Worm (Caenorhabditis elegans) whole organism, L3 larva: ENCODE measurements around the gene C04G2.5.

Experiments
- R02D3.7 ChIP-seq: fragments of 150-350 bp; optimal IDR thresholded peaks from 2 replicates; lab custom pipeline; 2014; ENCODE audit warnings: missing biosample characterization, missing genetic modification characterization
- ZK546.5 ChIP-seq: sonication (generic microtip); optimal IDR thresholded peaks from 2 replicates; lab custom pipeline; 2017; ENCODE audit warnings: missing biosample characterization, missing genetic modification characterization
- ama-1 ChIP-seq: fragments of 150-350 bp; optimal IDR thresholded peaks from 2 replicates; lab custom pipeline; 2018
- ceh-16 ChIP-seq: sonication (generic microtip); optimal IDR thresholded peaks from 2 replicates; lab custom pipeline; 2017; ENCODE audit warnings: missing biosample characterization, missing genetic modification characterization
- ceh-82 ChIP-seq: fragments of 150-350 bp; optimal IDR thresholded peaks from 2 replicates; lab custom pipeline; 2014; ENCODE audit warnings: missing biosample characterization, missing genetic modification characterization
- ceh-9 ChIP-seq: sonication (generic microtip); optimal IDR thresholded peaks from 2 replicates; lab custom pipeline; 2018; ENCODE audit warnings: missing biosample characterization, missing genetic modification characterization
- daf-12 ChIP-seq: fragments of 150-350 bp; optimal IDR thresholded peaks from 2 replicates; lab custom pipeline; 2014; ENCODE audit warnings: missing biosample characterization, missing genetic modification reagents, missing genetic modification characterization
- egl-5 ChIP-seq: fragments of 150-350 bp; optimal IDR thresholded peaks from 2 replicates; lab custom pipeline; 2017; ENCODE audit warnings: missing biosample characterization, missing genetic modification reagents, missing genetic modification characterization, inconsistent platforms
- elt-1 ChIP-seq: fragments of 150-350 bp; optimal IDR thresholded peaks from 2 replicates; lab custom pipeline; 2014; ENCODE audit warnings: missing biosample characterization, missing genetic modification characterization
- elt-2 ChIP-seq: sonication (generic microtip); optimal IDR thresholded peaks from 2 replicates; lab custom pipeline; 2016; ENCODE audit warnings: missing genetic modification reagents, mild to moderate bottlenecking, missing genetic modification characterization, missing compliant biosample characterization
- elt-3 ChIP-seq, 3 experiments: fragments of 150-350 bp in 1 of 3; sonication (generic microtip) in 2 of 3; optimal IDR thresholded peaks; 2 replicates in 2 of 3; 4 replicates in 1 of 3; lab custom pipeline; 2014 to 2017; ENCODE audit warnings: missing biosample characterization in 3 of 3, missing genetic modification characterization in 3 of 3
- eor-1 ChIP-seq, 2 experiments: fragments of 150-350 bp; optimal IDR thresholded peaks; 2 replicates each; lab custom pipeline; 2014 to 2018; ENCODE audit warnings: missing biosample characterization in 2 of 2, missing genetic modification characterization in 2 of 2
- fkh-10 ChIP-seq: sonication (generic microtip); optimal IDR thresholded peaks from 2 replicates; lab custom pipeline; 2017; ENCODE audit warnings: missing biosample characterization, missing genetic modification reagents, missing genetic modification characterization
- fkh-2 ChIP-seq: fragments of 150-350 bp; optimal IDR thresholded peaks from 2 replicates; lab custom pipeline; 2014; ENCODE audit warnings: missing biosample characterization, missing genetic modification reagents, missing genetic modification characterization
- fos-1 ChIP-seq: fragments of 150-350 bp; optimal IDR thresholded peaks from 2 replicates; lab custom pipeline; 2014; ENCODE audit warnings: missing biosample characterization, missing genetic modification characterization
- hmg-11 ChIP-seq: sonication (generic microtip); optimal IDR thresholded peaks from 2 replicates; lab custom pipeline; 2016; ENCODE audit warnings: missing genetic modification characterization, missing compliant biosample characterization
- jun-1 ChIP-seq: fragments of 150-350 bp; optimal IDR thresholded peaks from 2 replicates; lab custom pipeline; 2014; ENCODE audit warnings: missing biosample characterization, missing genetic modification reagents, missing genetic modification characterization
- lin-15B ChIP-seq: fragments of 150-350 bp; optimal IDR thresholded peaks from 2 replicates; lab custom pipeline; 2014; ENCODE audit warnings: missing biosample characterization, missing genetic modification characterization
- lin-39 ChIP-seq: fragments of 150-350 bp; optimal IDR thresholded peaks from 2 replicates; lab custom pipeline; 2018; ENCODE audit warnings: missing biosample characterization, missing genetic modification reagents, missing genetic modification characterization
- lsy-12 ChIP-seq: sonication (generic microtip); optimal IDR thresholded peaks from 2 replicates; lab custom pipeline; 2016; ENCODE audit warnings: mild to moderate bottlenecking, missing genetic modification characterization, missing compliant biosample characterization
- mdl-1 ChIP-seq: fragments of 150-350 bp; optimal IDR thresholded peaks from 2 replicates; lab custom pipeline; 2014; ENCODE audit warnings: missing biosample characterization, missing genetic modification characterization
- mml-1 ChIP-seq: fragments of 150-350 bp; sonication (generic microtip); optimal IDR thresholded peaks from 3 replicates; lab custom pipeline; 2014; ENCODE audit warnings: missing biosample characterization, missing genetic modification characterization
- nfya-1 ChIP-seq: sonication (generic microtip); optimal IDR thresholded peaks from 2 replicates; lab custom pipeline; 2017; ENCODE audit warnings: missing genetic modification characterization, mild to moderate bottlenecking, missing compliant biosample characterization, antibody characterized with exemption, moderate library complexity; ENCODE audit not compliant: insufficient read depth
- nhr-12 ChIP-seq: fragments of 150-350 bp; optimal IDR thresholded peaks from 2 replicates; lab custom pipeline; 2014; ENCODE audit warnings: missing biosample characterization, missing genetic modification characterization
- nhr-23 ChIP-seq: fragments of 150-350 bp; optimal IDR thresholded peaks from 2 replicates; lab custom pipeline; 2014; ENCODE audit warnings: missing biosample characterization, missing genetic modification reagents, missing genetic modification characterization
- nhr-25 ChIP-seq: sonication (generic microtip); optimal IDR thresholded peaks from 2 replicates; lab custom pipeline; 2017; ENCODE audit warnings: missing biosample characterization, missing genetic modification characterization
- nhr-28 ChIP-seq: fragments of 150-350 bp; optimal IDR thresholded peaks from 2 replicates; lab custom pipeline; 2014; ENCODE audit warnings: missing biosample characterization, missing genetic modification characterization
- nhr-43 ChIP-seq: sonication (generic microtip); optimal IDR thresholded peaks from 2 replicates; lab custom pipeline; 2016; ENCODE audit warnings: mild to moderate bottlenecking, missing genetic modification characterization, missing compliant biosample characterization; ENCODE audit not compliant: poor library complexity, severe bottlenecking
- nhr-67 ChIP-seq: fragments of 150-350 bp; optimal IDR thresholded peaks from 2 replicates; lab custom pipeline; 2014; ENCODE audit warnings: missing biosample characterization, missing genetic modification characterization
- nhr-76 ChIP-seq: fragments of 150-350 bp; sonication (generic microtip); optimal IDR thresholded peaks from 5 replicates; lab custom pipeline; 2014; ENCODE audit warnings: missing biosample characterization, missing genetic modification characterization
- nhr-77 ChIP-seq: fragments of 150-350 bp; optimal IDR thresholded peaks from 2 replicates; lab custom pipeline; 2014; ENCODE audit warnings: missing biosample characterization, missing genetic modification characterization
- pha-4 ChIP-seq: fragments of 150-350 bp; optimal IDR thresholded peaks from 2 replicates; lab custom pipeline; 2014; ENCODE audit warnings: missing biosample characterization, missing genetic modification reagents, missing genetic modification characterization
- pqm-1 ChIP-seq: fragments of 150-350 bp; optimal IDR thresholded peaks from 2 replicates; lab custom pipeline; 2017; ENCODE audit warnings: missing biosample characterization, missing genetic modification characterization, inconsistent platforms
- sea-2 ChIP-seq: fragments of 150-350 bp; sonication (generic microtip); optimal IDR thresholded peaks from 4 replicates; lab custom pipeline; 2014; ENCODE audit warnings: missing biosample characterization, missing genetic modification reagents, missing genetic modification characterization
- skn-1 ChIP-seq: fragments of 150-350 bp; optimal IDR thresholded peaks from 2 replicates; lab custom pipeline; 2014; ENCODE audit warnings: missing biosample characterization, missing genetic modification characterization
- snpc-4 ChIP-seq: fragments of 150-350 bp; optimal IDR thresholded peaks from 2 replicates; lab custom pipeline; 2014; ENCODE audit warnings: missing biosample characterization, missing genetic modification characterization
- tbx-2 ChIP-seq: sonication (generic microtip); optimal IDR thresholded peaks from 2 replicates; lab custom pipeline; 2016; ENCODE audit warnings: mild to moderate bottlenecking, missing genetic modification characterization, missing compliant biosample characterization
- unc-39 ChIP-seq: sonication (generic microtip); optimal IDR thresholded peaks from 4 replicates; lab custom pipeline; 2017; ENCODE audit warnings: missing biosample characterization, missing genetic modification characterization
- ztf-11 ChIP-seq: fragments of 150-350 bp; optimal IDR thresholded peaks from 2 replicates; lab custom pipeline; 2014; ENCODE audit warnings: missing biosample characterization, missing genetic modification characterization
- ztf-4 ChIP-seq: fragments of 150-350 bp; optimal IDR thresholded peaks from 2 replicates; lab custom pipeline; 2014; ENCODE audit warnings: missing biosample characterization, missing genetic modification characterization

Gene C04G2.5

DNA sequence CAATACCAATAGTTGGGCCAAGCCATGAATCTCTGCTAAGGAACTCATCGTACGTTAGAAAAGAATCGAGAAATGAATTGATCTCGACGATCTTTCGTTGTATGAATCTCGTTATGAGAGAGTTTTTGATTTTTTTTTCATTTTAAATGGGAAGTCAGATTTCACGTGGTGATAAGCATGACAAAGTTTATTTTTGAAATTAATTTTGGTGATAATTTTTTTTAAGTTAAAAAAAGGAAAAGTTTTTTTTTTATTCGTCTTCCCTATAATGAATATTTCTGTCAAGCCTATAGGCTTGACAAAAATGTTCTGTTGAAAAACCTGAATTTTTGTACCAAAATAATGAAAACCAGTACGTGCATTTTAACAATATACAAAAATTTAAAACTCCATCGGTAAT, 40.7 kb upstream of the C04G2.5 start, which contains the start of gene K08F4.5:
K08F4.5 (minus strand) TSS at position 101 of the 400 bp plus-strand sequence.
- TF ChIP-seq eor-1 (tag; optimal IDR thresholded peaks at IDR 0.05; lab: Kevin White, UChicago) (no peak), lin-15B (tag; lab: Kevin White, UChicago) (no peak), fkh-10 (GFP tag; lab: Kevin White, UChicago) (no peak), ztf-4 (tag; lab: Kevin White, UChicago) (no peak), elt-2 (tag; lab: Kevin White, UChicago) (no peak), nhr-12 (no peak), tbx-2 (tag; lab: Kevin White, UChicago) (no peak), ceh-16 (no peak)

DNA sequence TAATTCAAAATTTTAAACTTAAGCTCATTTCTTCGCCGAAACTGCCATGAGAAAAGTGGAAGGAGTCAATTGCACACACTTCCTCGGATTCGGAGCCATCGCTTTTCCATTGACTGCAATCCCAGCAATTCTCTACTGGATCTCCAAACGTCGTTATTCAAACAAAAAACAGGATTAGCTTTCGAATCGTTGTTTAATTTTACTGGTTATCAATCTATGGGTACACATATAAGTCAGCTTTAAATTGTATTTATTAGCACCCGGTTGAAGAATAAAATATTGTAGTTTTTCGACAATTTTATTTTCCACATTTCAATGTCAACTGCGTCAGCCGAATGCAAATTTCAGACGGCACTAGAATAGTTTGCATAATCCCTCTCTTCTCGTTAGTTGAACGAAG, 34.9 kb upstream of the C04G2.5 start, which contains the start of gene glt-3:
glt-3 (plus strand) TSS at position 301 of the 400 bp plus-strand sequence.
- TF ChIP-seq ama-1 (lab: Kevin White, UChicago), result no peak
- TF ChIP-seq jun-1 (tag; lab: Kevin White, UChicago), result no peak
- no peak for TF ChIP-seq egl-5 (tag; lab: Kevin White, UChicago)
- no peak for TF ChIP-seq eor-1 (tag; optimal IDR thresholded peaks at IDR 0.05; lab: Kevin White, UChicago)
- no peak for TF ChIP-seq nhr-28 (tag; lab: Kevin White, UChicago)
- no peak for TF ChIP-seq skn-1 (tag; lab: Kevin White, UChicago)
- no peak for TF ChIP-seq nfya-1 (tag; lab: Kevin White, UChicago)
- TF ChIP-seq elt-3 (tag; optimal IDR thresholded peaks at IDR 0.05; lab: Kevin White, UChicago), result no peak
- TF ChIP-seq nhr-43 (tag; lab: Kevin White, UChicago), result no peak
- no peak for TF ChIP-seq nhr-12

DNA sequence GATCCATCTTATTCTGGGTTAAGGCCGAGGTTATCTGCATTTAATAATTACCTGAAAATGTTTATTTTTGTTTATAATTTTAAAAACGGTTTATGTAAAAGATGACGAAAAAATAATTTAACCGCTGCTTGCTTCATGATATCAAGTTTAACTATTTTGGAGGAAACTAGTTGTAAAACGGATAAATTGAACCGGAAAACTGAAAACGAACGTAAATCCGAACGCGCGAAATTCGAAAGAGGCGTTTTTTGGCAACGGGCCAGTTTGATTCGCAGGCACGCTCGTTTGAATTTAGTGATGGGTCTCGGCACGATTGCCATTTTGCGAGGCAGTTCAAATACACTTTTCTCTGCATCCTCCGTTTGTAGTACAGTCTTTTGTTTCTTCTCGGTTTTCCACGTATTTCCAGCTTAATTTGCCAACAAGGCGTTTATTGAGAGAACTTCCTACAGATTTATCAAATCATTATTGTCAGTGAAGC, 33.9 kb upstream of the C04G2.5 start, which contains the start of the genes gtbp-1 and K08F4.3:
gtbp-1 (minus strand) TSS at position 51 of the 481 bp plus-strand sequence.
K08F4.3 (plus strand) TSS at position 352 of the 481 bp plus-strand sequence.
- TF ChIP-seq ztf-4 (tag; lab: Kevin White, UChicago) (no peak), ceh-9 (no peak), nhr-23 (tag; lab: Kevin White, UChicago) (no peak), skn-1 (tag; lab: Kevin White, UChicago) (no peak), hmg-11 (tag; lab: Kevin White, UChicago) (no peak), nhr-25 (tag; lab: Kevin White, UChicago) (peak; percentile 81), fkh-10 (GFP tag; lab: Kevin White, UChicago) (no peak), ztf-11 (tag; lab: Kevin White, UChicago) (no peak), daf-12 (tag; lab: Kevin White, UChicago) (no peak), ceh-82 (tag; lab: Kevin White, UChicago) (peak; percentile 20), nhr-76 (tag; lab: Kevin White, UChicago) (no peak), sea-2 (GFP tag; lab: Kevin White, UChicago) (no peak), fkh-2 (tag; lab: Kevin White, UChicago) (no peak), mml-1 (no peak), ZK546.5 (tag; lab: Kevin White, UChicago) (peak; percentile 51), nhr-67 (no peak), elt-3 (tag; optimal IDR thresholded peaks at IDR 0.05; lab: Kevin White, UChicago) (peak in 1 of 3 experiments; percentile 12), mdl-1 (tag; lab: Kevin White, UChicago) (no peak), lin-39 (tag; lab: Kevin White, UChicago) (peak; percentile 77), elt-2 (tag; lab: Kevin White, UChicago) (peak; percentile 46), fos-1 (tag; lab: Kevin White, UChicago) (no peak), pqm-1 (peak; percentile 28), R02D3.7 (tag; lab: Kevin White, UChicago) (peak; percentile 20), nhr-43 (tag; lab: Kevin White, UChicago) (peak; percentile 28), lsy-12 (no peak), ama-1 (lab: Kevin White, UChicago) (peak; percentile 23), snpc-4 (peak; percentile 42), jun-1 (tag; lab: Kevin White, UChicago) (no peak), nfya-1 (tag; lab: Kevin White, UChicago) (peak; percentile 90), elt-1 (tag; lab: Kevin White, UChicago) (no peak), nhr-77 (tag; lab: Kevin White, UChicago) (no peak), lin-15B (tag; lab: Kevin White, UChicago) (peak; percentile 94), unc-39 (no peak), pha-4 (tag; lab: Kevin White, UChicago) (peak; percentile 88), egl-5 (tag; lab: Kevin White, UChicago) (peak; percentile 94)
